Worm (Caenorhabditis elegans): ENCODE measurements around the gene K05F6.12.
"Not testable (repeated sequence)": the region's sequence is repeated elsewhere in the genome, so short reads cannot be mapped to it uniquely, and the experiment has no call there.

Gene K05F6.12

ce11 chrII:1538589-1538988 is 7.1 kb upstream of the K05F6.12 start, which contains the start of gene fbxb-44:
TSS of gene fbxb-44 (plus strand) at chrII:1538889.
- TF ChIP-seq him-1 (tag; optimal IDR thresholded peaks at IDR 0.05) = no peak
- no peak for TF ChIP-seq W03F9.2 (tag; optimal IDR thresholded peaks at IDR 0.05)
- TF ChIP-seq dao-5 (tag; optimal IDR thresholded peaks at IDR 0.05) = no peak

- TF ChIP-seq him-1, W03F9.2, dao-5 (tag; optimal IDR thresholded peaks at IDR 0.05): not testable (repeated sequence)
These were observed 5.1 kb upstream of the K05F6.12 start, which contains the start of gene poml-4 for ce11 chrII:1540628-1541027. TSS of gene poml-4 (plus strand) at chrII:1540928.

- not testable (repeated sequence) for TF ChIP-seq W03F9.2, dao-5, him-1 (tag; optimal IDR thresholded peaks at IDR 0.05)
These were observed 2.5 kb upstream of the K05F6.12 start, which contains the start of gene K05F6.4 for ce11 chrII:1543182-1543581. TSS of gene K05F6.4 (plus strand) at chrII:1543482.

- TF ChIP-seq him-1 (tag; optimal IDR thresholded peaks at IDR 0.05) = no peak
- TF ChIP-seq W03F9.2 (tag; optimal IDR thresholded peaks at IDR 0.05) = no peak
- TF ChIP-seq dao-5 (tag; optimal IDR thresholded peaks at IDR 0.05) = no peak
These were observed 4.8 kb downstream of the K05F6.12 start, which contains the start of the genes fbxb-52 and fbxb-51 for ce11 chrII:1550501-1550900. TSS of gene fbxb-52 (minus strand) at chrII:1550601. TSS of gene fbxb-51 (plus strand) at chrII:1550712.

- TF ChIP-seq him-1, W03F9.2, dao-5 (tag; optimal IDR thresholded peaks at IDR 0.05): not testable (repeated sequence)
These were observed 10.5 kb downstream of the K05F6.12 start, which contains the start of the genes fbxb-54 and fbxb-50 for ce11 chrII:1556217-1556616. TSS of gene fbxb-54 (minus strand) at chrII:1556317. TSS of gene fbxb-50 (plus strand) at chrII:1556443.

ce11 chrII:1560839-1561238 is 15.1 kb downstream of the K05F6.12 start:
- TF ChIP-seq W03F9.2 (tag; optimal IDR thresholded peaks at IDR 0.05) = no peak
- no peak for TF ChIP-seq him-1 (tag; optimal IDR thresholded peaks at IDR 0.05)
- TF ChIP-seq dao-5 (tag; optimal IDR thresholded peaks at IDR 0.05) = no peak

ce11 chrII:1561863-1562262 is 16.1 kb downstream of the K05F6.12 start, which contains the start of gene K05F6.14:
TSS of gene K05F6.14 (plus strand) at chrII:1562163.
- TF ChIP-seq him-1 (tag; optimal IDR thresholded peaks at IDR 0.05) = no peak
- TF ChIP-seq dao-5 (tag; optimal IDR thresholded peaks at IDR 0.05) = no peak
- no peak for TF ChIP-seq W03F9.2 (tag; optimal IDR thresholded peaks at IDR 0.05)

- TF ChIP-seq him-1 (tag; optimal IDR thresholded peaks at IDR 0.05) (no peak), W03F9.2 (tag; optimal IDR thresholded peaks at IDR 0.05) (no peak), dao-5 (tag; optimal IDR thresholded peaks at IDR 0.05) (no peak)
These were observed 21.9 kb downstream of the K05F6.12 start, which contains the start of gene K05F6.8 for ce11 chrII:1567646-1568045. TSS of gene K05F6.8 (minus strand) at chrII:1567746.

ce11 chrII:1568214-1568613 is 22.5 kb downstream of the K05F6.12 start, which contains the start of gene fbxb-49:
TSS of gene fbxb-49 (plus strand) at chrII:1568514.
- TF ChIP-seq him-1 (tag; optimal IDR thresholded peaks at IDR 0.05) = no peak
- no peak for TF ChIP-seq dao-5 (tag; optimal IDR thresholded peaks at IDR 0.05)
- TF ChIP-seq W03F9.2 (tag; optimal IDR thresholded peaks at IDR 0.05) = no peak

- TF ChIP-seq him-1 (tag; optimal IDR thresholded peaks at IDR 0.05) (no peak), W03F9.2 (tag; optimal IDR thresholded peaks at IDR 0.05) (no peak), dao-5 (tag; optimal IDR thresholded peaks at IDR 0.05) (no peak)
These were observed 25.3 kb downstream of the K05F6.12 start, which contains the start of gene fbxb-46 for ce11 chrII:1571032-1571431. TSS of gene fbxb-46 (minus strand) at chrII:1571132.

- TF ChIP-seq dao-5 (tag; optimal IDR thresholded peaks at IDR 0.05) (no peak), W03F9.2 (tag; optimal IDR thresholded peaks at IDR 0.05) (no peak), him-1 (tag; optimal IDR thresholded peaks at IDR 0.05) (no peak)
These were observed 30.3 kb downstream of the K05F6.12 start, which contains the start of gene K05F6.10 for ce11 chrII:1576030-1576429. TSS of gene K05F6.10 (minus strand) at chrII:1576130.

- TF ChIP-seq W03F9.2 (tag; optimal IDR thresholded peaks at IDR 0.05) = no peak
- no peak for TF ChIP-seq him-1 (tag; optimal IDR thresholded peaks at IDR 0.05)
- TF ChIP-seq dao-5 (tag; optimal IDR thresholded peaks at IDR 0.05) = no peak
These were observed 31.0 kb downstream of the K05F6.12 start for ce11 chrII:1576772-1577171.

- no peak for TF ChIP-seq W03F9.2 (tag; optimal IDR thresholded peaks at IDR 0.05)
- TF ChIP-seq him-1 (tag; optimal IDR thresholded peaks at IDR 0.05) = no peak
- no peak for TF ChIP-seq dao-5 (tag; optimal IDR thresholded peaks at IDR 0.05)
These were observed 34.2 kb downstream of the K05F6.12 start, which contains the start of gene math-38 for ce11 chrII:1579886-1580285. TSS of gene math-38 (minus strand) at chrII:1579986.

- TF ChIP-seq him-1 (tag; optimal IDR thresholded peaks at IDR 0.05) = no peak
- no peak for TF ChIP-seq dao-5 (tag; optimal IDR thresholded peaks at IDR 0.05)
- TF ChIP-seq W03F9.2 (tag; optimal IDR thresholded peaks at IDR 0.05) = no peak
These were observed 38.4 kb downstream of the K05F6.12 start, which contains the start of gene clec-21 for ce11 chrII:1584140-1584539. TSS of gene clec-21 (minus strand) at chrII:1584240.

Measured in whole organism, L4/young adult.